Fruit fly (Drosophila melanogaster): ENCODE data around the gene CG10581.

Gene CG10581

dm6 chr3L:21047734-21048657, 14.0 kb upstream of the CG10581 start:
- TF ChIP-seq Eip78C (GFP tag) (peak; percentile 68), CG6808 (GFP tag; optimal IDR thresholded peaks at IDR 0.05) (no peak)

DNA sequence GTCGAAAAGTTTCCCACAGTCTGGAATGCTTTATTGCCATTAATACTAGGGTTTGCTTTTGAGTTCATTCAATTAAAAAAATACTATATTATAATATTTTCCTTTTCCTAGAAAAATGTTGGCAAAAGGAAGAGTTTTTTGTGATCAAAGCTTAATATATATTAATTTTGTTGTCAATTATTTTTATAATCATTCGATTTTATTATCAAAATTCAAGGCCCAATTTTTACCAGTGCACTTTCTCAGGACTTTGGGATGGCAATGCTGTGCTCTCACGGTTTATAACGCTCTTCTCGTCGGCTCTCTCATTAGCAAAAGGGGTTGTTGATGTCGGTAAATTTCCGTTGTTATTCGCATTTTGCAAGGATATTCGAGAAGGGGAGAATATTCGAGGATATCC, 13.0 kb upstream of the CG10581 start:
- peak; percentile 22 for TF ChIP-seq Hr4 (GFP tag; optimal IDR thresholded peaks at IDR 0.05)
- TF ChIP-seq CG3032 (tag; optimal IDR thresholded peaks at IDR 0.05) = peak; percentile 41
- TF ChIP-seq CG10669 (GFP tag; optimal IDR thresholded peaks at IDR 0.05) = peak; percentile 6
- TF ChIP-seq Met (GFP tag; optimal IDR thresholded peaks at IDR 0.05) = no peak
- TF ChIP-seq Eip75B (GFP tag; optimal IDR thresholded peaks at IDR 0.05) = no peak
- TF ChIP-seq salr (GFP tag; optimal IDR thresholded peaks at IDR 0.05) = no peak
- peak; percentile 18 for TF ChIP-seq CG34406 (GFP tag; optimal IDR thresholded peaks at IDR 0.05)
- TF ChIP-seq Eip78C (GFP tag) = peak; percentile 85
- TF ChIP-seq topi (GFP tag; optimal IDR thresholded peaks at IDR 0.05) = no peak
- TF ChIP-seq vri (GFP tag; optimal IDR thresholded peaks at IDR 0.05) = no peak
- peak; percentile 35; the same call in 1 of the 3 replicates for TF ChIP-seq CG6163 (GFP tag; IDR thresholded peaks at IDR 0.05)
- peak; percentile 45 for TF ChIP-seq Ets96B (tag; optimal IDR thresholded peaks at IDR 0.05)
- TF ChIP-seq CG7368 (GFP tag; optimal IDR thresholded peaks at IDR 0.05) = no peak
- peak; percentile 29 for TF ChIP-seq CG8632 (GFP tag; optimal IDR thresholded peaks at IDR 0.05)
- TF ChIP-seq Hr39 (GFP tag; optimal IDR thresholded peaks at IDR 0.05) = no peak
- no peak for TF ChIP-seq Eip93F (GFP tag; optimal IDR thresholded peaks at IDR 0.05)
- no peak for TF ChIP-seq CG31627 (GFP tag; optimal IDR thresholded peaks at IDR 0.05)
- no peak for TF ChIP-seq Sox102F (GFP tag; optimal IDR thresholded peaks at IDR 0.05)
- no peak for TF ChIP-seq fkh (GFP tag; optimal IDR thresholded peaks at IDR 0.05)
- TF ChIP-seq Ets21C (GFP tag; optimal IDR thresholded peaks at IDR 0.05) = no peak
- TF ChIP-seq CG6854 (GFP tag; optimal IDR thresholded peaks at IDR 0.05) = no peak
- no peak for TF ChIP-seq spab (GFP tag; optimal IDR thresholded peaks at IDR 0.05)
- TF ChIP-seq cyc (GFP tag; optimal IDR thresholded peaks at IDR 0.05) = peak; percentile 11
- peak; percentile 22 for TF ChIP-seq achi (GFP tag; optimal IDR thresholded peaks at IDR 0.05)
- TF ChIP-seq CG16779 (tag; optimal IDR thresholded peaks at IDR 0.05) = no peak
- no peak for TF ChIP-seq fd85E (GFP tag; optimal IDR thresholded peaks at IDR 0.05)
- TF ChIP-seq CG1621 (tag; optimal IDR thresholded peaks at IDR 0.05) = no peak
- peak; percentile 21 for TF ChIP-seq OdsH (GFP tag; optimal IDR thresholded peaks at IDR 0.05)
- TF ChIP-seq CG15336 (GFP tag; IDR thresholded peaks at IDR 0.05) = peak; percentile 39; the same call in 1 of the 2 replicates
- TF ChIP-seq ss (GFP tag; optimal IDR thresholded peaks at IDR 0.05) = no peak
- TF ChIP-seq pdm3 (GFP tag; optimal IDR thresholded peaks at IDR 0.05) = no peak
- TF ChIP-seq eg (GFP tag; IDR thresholded peaks at IDR 0.05) = peak; percentile 60; the same call in 1 of the 3 replicates
- no peak for TF ChIP-seq Gug (GFP tag; IDR thresholded peaks at IDR 0.05)
- no peak for TF ChIP-seq fd59A (GFP tag; optimal IDR thresholded peaks at IDR 0.05)
- TF ChIP-seq dsx (GFP tag; optimal IDR thresholded peaks at IDR 0.05; ENCODE audit: poor library complexity, severe bottlenecking) = peak; percentile 23
- TF ChIP-seq dac (GFP tag; optimal IDR thresholded peaks at IDR 0.05) = no peak
- TF ChIP-seq Lpt (GFP tag; optimal IDR thresholded peaks at IDR 0.05) = no peak
- TF ChIP-seq Blimp-1 (GFP tag; optimal IDR thresholded peaks at IDR 0.05) = no peak
- peak; percentile 18 for TF ChIP-seq lz (GFP tag; optimal IDR thresholded peaks at IDR 0.05)
- no peak for TF ChIP-seq CG4318 (GFP tag; optimal IDR thresholded peaks at IDR 0.05)
- peak; percentile 24 for TF ChIP-seq CG3919 (GFP tag; optimal IDR thresholded peaks at IDR 0.05)
- peak; percentile 18 for TF ChIP-seq Smox (GFP tag; optimal IDR thresholded peaks at IDR 0.05)
- no peak for TF ChIP-seq Sox15 (GFP tag; optimal IDR thresholded peaks at IDR 0.05)
- peak; percentile 13 for TF ChIP-seq net (GFP tag; optimal IDR thresholded peaks at IDR 0.05)
- no peak for TF ChIP-seq CG8319 (GFP tag; optimal IDR thresholded peaks at IDR 0.05)
- TF ChIP-seq CG10631 (GFP tag; optimal IDR thresholded peaks at IDR 0.05) = peak; percentile 30
- no peak for TF ChIP-seq CG11902 (GFP tag; optimal IDR thresholded peaks at IDR 0.05)
